Fruit fly (Drosophila melanogaster): ENCODE measurements around the gene CG6000.

DNA sequence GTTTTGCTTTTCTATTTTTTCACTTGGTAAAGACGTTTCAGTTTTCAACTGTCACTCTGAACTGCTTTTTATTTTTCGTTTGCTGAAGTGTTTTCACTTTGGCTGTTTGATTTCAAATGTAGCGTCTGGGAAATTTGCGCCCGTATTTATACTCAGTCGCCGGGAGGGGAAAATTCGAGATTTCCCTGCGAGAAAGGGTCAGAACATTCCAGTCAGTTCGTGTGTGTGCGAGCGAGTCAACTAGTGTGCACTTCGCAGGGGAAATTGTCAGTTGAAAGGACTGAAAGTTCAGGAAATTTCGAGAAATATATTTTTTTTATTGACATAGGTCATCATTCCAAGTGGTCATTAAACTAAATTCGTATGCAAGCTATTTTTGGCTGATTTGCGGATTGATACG is 3.0 kb downstream of the CG6000 start, which contains the start of gene Hsp68:
- TF ChIP-seq CTCF (optimal IDR thresholded peaks at IDR 0.05) (no peak), CG8478 (optimal IDR thresholded peaks at IDR 0.05) (no peak)

Measured in S2 (cell line).